Worm (Caenorhabditis elegans) whole organism, L2 larva: ENCODE data around the gene tph-1.

Experiments used
- Y55F3AM.14 ChIP-seq: fragments of 200-800 bp; sonication (Bioruptor generic); optimal IDR thresholded peaks from 2 replicates; lab custom pipeline; 2018; ENCODE audit warnings: mild to moderate bottlenecking, missing genetic modification characterization, missing compliant biosample characterization
- lin-13 ChIP-seq: fragments of 150-350 bp; optimal IDR thresholded peaks from 2 replicates; lab custom pipeline; 2014; ENCODE audit warnings: missing biosample characterization, missing genetic modification reagents, missing genetic modification characterization
- lin-39 ChIP-seq: fragments of 150-350 bp; optimal IDR thresholded peaks from 2 replicates; lab custom pipeline; 2014; ENCODE audit warnings: missing biosample characterization, missing genetic modification reagents, missing genetic modification characterization
- mab-5 ChIP-seq: fragments of 150-350 bp; optimal IDR thresholded peaks from 2 replicates; lab custom pipeline; 2014; ENCODE audit warnings: missing biosample characterization, missing genetic modification characterization
- mdl-1 ChIP-seq, 2 experiments: fragments of 150-350 bp in 1 of 2; sonication (generic microtip) in 1 of 2; optimal IDR thresholded peaks; 2 replicates each; lab custom pipeline; 2017; ENCODE audit warnings: missing biosample characterization in 2 of 2, missing genetic modification characterization in 2 of 2
- nhr-77 ChIP-seq: fragments of 150-350 bp; optimal IDR thresholded peaks from 2 replicates; lab custom pipeline; 2014; ENCODE audit warnings: missing biosample characterization, missing genetic modification characterization
- unc-55 ChIP-seq: fragments of 150-350 bp; sonication (generic microtip); optimal IDR thresholded peaks from 3 replicates; lab custom pipeline; 2014; ENCODE audit warnings: missing biosample characterization, missing genetic modification reagents, missing genetic modification characterization

ce11 chrII:7531478-7531877, 17.7 kb upstream of the tph-1 start:
- TF ChIP-seq mab-5 (tag; lab: Kevin White, UChicago) (no peak), mdl-1 (tag; optimal IDR thresholded peaks at IDR 0.05; lab: Kevin White, UChicago) (no peak), lin-13 (no peak), lin-39 (tag; lab: Kevin White, UChicago) (no peak), unc-55 (GFP tag; lab: Kevin White, UChicago) (no peak), nhr-77 (tag; lab: Kevin White, UChicago) (no peak), Y55F3AM.14 (no peak)
